Fruit fly (Drosophila melanogaster) whole organism, embryonic: Measurements from ENCODE around the gene CG13097.

Experiments used
- Aef1 ChIP-seq: fragments of 200-800 bp; sonication (Bioruptor generic); IDR thresholded peaks from 3 replicates; pipeline ENCODE4 v1.3.6; 2022; ENCODE audit warnings: missing biosample characterization, missing genetic modification characterization
- Atf3 ChIP-seq: fragments of 200-800 bp; sonication (Bioruptor generic); optimal IDR thresholded peaks from 3 replicates; lab custom pipeline; 2016; ENCODE audit warnings: missing biosample characterization, missing genetic modification characterization
- Bgb ChIP-seq: fragments of 200-800 bp; sonication (Bioruptor generic); IDR thresholded peaks from 2 replicates; pipeline ENCODE4 v1.3.6; 2022; ENCODE audit warnings: missing biosample characterization, missing genetic modification characterization; ENCODE audit not compliant: partially characterized antibody
- CG10209 ChIP-seq: fragments of 200-800 bp; sonication (Bioruptor generic); optimal IDR thresholded peaks from 3 replicates; lab custom pipeline; 2017; ENCODE audit warnings: missing biosample characterization, mild to moderate bottlenecking, missing genetic modification characterization, missing genetic modification reagents
- CG10267 ChIP-seq: fragments of 200-800 bp; sonication (Bioruptor generic); optimal IDR thresholded peaks from 2 replicates; lab custom pipeline; 2018; ENCODE audit warnings: missing biosample characterization, mild to moderate bottlenecking, missing genetic modification characterization, moderate library complexity
- CG10321 ChIP-seq: fragments of 200-800 bp; sonication (Bioruptor generic); IDR thresholded peaks from 2 replicates; pipeline ENCODE4 v1.3.6; 2022; ENCODE audit warnings: missing biosample characterization, missing genetic modification characterization
- CG11560 ChIP-seq: fragments of 200-800 bp; sonication (Bioruptor generic); IDR thresholded peaks from 3 replicates; pipeline ENCODE4 v1.3.6; 2022; ENCODE audit warnings: missing biosample characterization, missing genetic modification characterization
- CG17328 ChIP-seq: fragments of 200-800 bp; sonication (Bioruptor generic); IDR thresholded peaks from 2 replicates; pipeline ENCODE4 v1.3.6; 2022; ENCODE audit warnings: missing biosample characterization, missing genetic modification characterization
- CG17568 ChIP-seq: fragments of 200-800 bp; sonication (Bioruptor generic); optimal IDR thresholded peaks from 2 replicates; lab custom pipeline; 2018; ENCODE audit warnings: missing biosample characterization, mild to moderate bottlenecking, missing genetic modification characterization, moderate library complexity
- CG1832 ChIP-seq: fragments of 200-800 bp; sonication (Bioruptor generic); optimal IDR thresholded peaks from 2 replicates; lab custom pipeline; 2017; ENCODE audit warnings: missing biosample characterization, mild to moderate bottlenecking, missing genetic modification characterization, inconsistent platforms
- CG18764 ChIP-seq: fragments of 200-800 bp; sonication (Bioruptor generic); optimal IDR thresholded peaks from 3 replicates; lab custom pipeline; 2016; ENCODE audit warnings: missing biosample characterization, missing genetic modification characterization
- CG2116 ChIP-seq: fragments of 200-800 bp; sonication (Bioruptor generic); optimal IDR thresholded peaks from 3 replicates; lab custom pipeline; 2018; ENCODE audit warnings: missing biosample characterization, mild to moderate bottlenecking, missing genetic modification characterization
- CG2202 ChIP-seq: fragments of 200-800 bp; sonication (Bioruptor generic); optimal IDR thresholded peaks from 2 replicates; lab custom pipeline; 2018; ENCODE audit warnings: missing biosample characterization, mild to moderate bottlenecking, missing genetic modification characterization
- CG31441 ChIP-seq: fragments of 200-800 bp; sonication (Bioruptor generic); IDR thresholded peaks from 2 replicates; pipeline ENCODE4 v1.3.6; 2022; ENCODE audit warnings: missing biosample characterization, missing genetic modification characterization
- CG4328 ChIP-seq: fragments of 200-800 bp; sonication (Bioruptor generic); optimal IDR thresholded peaks from 3 replicates; lab custom pipeline; 2017; ENCODE audit warnings: missing biosample characterization, missing genetic modification reagents, missing genetic modification characterization
- CG4820 ChIP-seq: fragments of 200-800 bp; sonication (Bioruptor generic); optimal IDR thresholded peaks from 3 replicates; lab custom pipeline; 2016; ENCODE audit warnings: missing biosample characterization, missing genetic modification characterization
- CG5245 ChIP-seq: fragments of 200-800 bp; sonication (Bioruptor generic); optimal IDR thresholded peaks from 3 replicates; lab custom pipeline; 2016; ENCODE audit warnings: missing biosample characterization, missing genetic modification characterization
- CG6175 ChIP-seq: fragments of 200-800 bp; sonication (Bioruptor generic); IDR thresholded peaks from 3 replicates; pipeline ENCODE4 v1.3.6; 2022; ENCODE audit warnings: missing biosample characterization, missing genetic modification characterization
- CG6791 ChIP-seq: fragments of 200-800 bp; sonication (Bioruptor generic); IDR thresholded peaks from 3 replicates; pipeline ENCODE4 v1.3.6; 2022; ENCODE audit warnings: missing biosample characterization, missing genetic modification characterization; ENCODE audit not compliant: partially characterized antibody
- CG7372 ChIP-seq: fragments of 200-800 bp; sonication (Bioruptor generic); IDR thresholded peaks from 2 replicates; pipeline ENCODE4 v1.3.6; 2022; ENCODE audit warnings: missing biosample characterization, missing genetic modification characterization
- CG7928 ChIP-seq: fragments of 200-800 bp; sonication (Bioruptor generic); optimal IDR thresholded peaks from 2 replicates; lab custom pipeline; 2017; ENCODE audit warnings: missing biosample characterization, mild to moderate bottlenecking, missing genetic modification characterization
- CG7987 ChIP-seq: fragments of 200-800 bp; sonication (Bioruptor generic); optimal IDR thresholded peaks from 2 replicates; lab custom pipeline; 2018; ENCODE audit warnings: missing biosample characterization, mild to moderate bottlenecking, missing genetic modification characterization, moderate library complexity
- CG8388 ChIP-seq: fragments of 200-800 bp; sonication (Bioruptor generic); optimal IDR thresholded peaks from 2 replicates; lab custom pipeline; 2019; ENCODE audit warnings: missing biosample characterization, mild to moderate bottlenecking, missing genetic modification characterization, moderate library complexity
- CG8478 ChIP-seq: fragments of >200 bp; optimal IDR thresholded peaks from 2 replicates; lab custom pipeline; 2018
- CG8924 ChIP-seq: fragments of 200-800 bp; optimal IDR thresholded peaks from 3 replicates; lab custom pipeline; 2019; ENCODE audit warnings: missing biosample characterization, mild to moderate bottlenecking, missing genetic modification characterization, moderate library complexity
- CG9932 ChIP-seq: fragments of 200-800 bp; sonication (Bioruptor generic); IDR thresholded peaks from 2 replicates; pipeline ENCODE4 v1.3.6; 2022; ENCODE audit warnings: missing biosample characterization, missing genetic modification characterization
- CrebB ChIP-seq: fragments of 200-800 bp; sonication (Bioruptor generic); optimal IDR thresholded peaks from 3 replicates; lab custom pipeline; 2018; ENCODE audit warnings: missing biosample characterization, mild to moderate bottlenecking, missing genetic modification characterization
- Dref ChIP-seq: fragments of 200-800 bp; sonication (Bioruptor generic); IDR thresholded peaks from 2 replicates; pipeline ENCODE4 v1.3.6; 2022; ENCODE audit warnings: missing biosample characterization, missing genetic modification characterization
- Ets65A ChIP-seq: fragments of 200-800 bp; sonication (Bioruptor generic); peaks from one replicate; lab custom pipeline; 2016; ENCODE audit warnings: missing biosample characterization, missing genetic modification characterization
- Fer1 ChIP-seq: fragments of 200-800 bp; sonication (Bioruptor generic); optimal IDR thresholded peaks from 2 replicates; lab custom pipeline; 2017; ENCODE audit warnings: missing biosample characterization, mild to moderate bottlenecking, missing genetic modification characterization
- Gug ChIP-seq: fragments of 200-800 bp; sonication (Bioruptor generic); IDR thresholded peaks from 4 replicates; pipeline ENCODE4 v1.3.6; 2022; ENCODE audit warnings: missing biosample characterization, missing genetic modification characterization
- Hand ChIP-seq: fragments of 200-800 bp; sonication (Bioruptor generic); optimal IDR thresholded peaks from 2 replicates; lab custom pipeline; 2017; ENCODE audit warnings: mild to moderate bottlenecking, missing biosample characterization, missing genetic modification reagents, missing genetic modification characterization
- HmgD ChIP-seq: fragments of 200-800 bp; sonication (Bioruptor generic); optimal IDR thresholded peaks from 3 replicates; lab custom pipeline; 2016; ENCODE audit warnings: missing biosample characterization, missing genetic modification characterization
- Mrtf ChIP-seq: fragments of 200-800 bp; sonication (Bioruptor generic); IDR thresholded peaks from 3 replicates; pipeline ENCODE4 v1.3.6; 2022; ENCODE audit warnings: missing biosample characterization, missing genetic modification characterization
- Myb ChIP-seq: fragments of 200-800 bp; sonication (Bioruptor generic); optimal IDR thresholded peaks from 2 replicates; lab custom pipeline; 2016; ENCODE audit warnings: missing biosample characterization, missing genetic modification characterization
- NC2α ChIP-seq: fragments of 200-800 bp; sonication (Bioruptor generic); optimal IDR thresholded peaks from 2 replicates; lab custom pipeline; 2016; ENCODE audit warnings: missing biosample characterization, missing genetic modification characterization
- Nf-YB ChIP-seq: fragments of 200-800 bp; sonication (Bioruptor generic); optimal IDR thresholded peaks from 3 replicates; lab custom pipeline; 2019; ENCODE audit warnings: missing biosample characterization, mild to moderate bottlenecking, missing genetic modification characterization, moderate library complexity
- Sox100B ChIP-seq: fragments of 200-800 bp; sonication (Bioruptor generic); optimal IDR thresholded peaks from 3 replicates; lab custom pipeline; 2018; ENCODE audit warnings: missing biosample characterization, mild to moderate bottlenecking, missing genetic modification characterization
- Tbp ChIP-seq: fragments of >200 bp; optimal IDR thresholded peaks from 2 replicates; lab custom pipeline; 2018; ENCODE audit warnings: missing biosample characterization, missing genetic modification characterization
- bab2 ChIP-seq: fragments of 200-800 bp; sonication (Bioruptor generic); optimal IDR thresholded peaks from 2 replicates; lab custom pipeline; 2016; ENCODE audit warnings: missing biosample characterization, missing genetic modification characterization
- bigmax ChIP-seq: fragments of 200-800 bp; sonication (Bioruptor generic); optimal IDR thresholded peaks from 2 replicates; lab custom pipeline; 2018; ENCODE audit warnings: missing biosample characterization, mild to moderate bottlenecking, missing genetic modification characterization
- cas ChIP-seq: fragments of 200-800 bp; sonication (Bioruptor generic); IDR thresholded peaks from 2 replicates; pipeline ENCODE4 v1.3.6; 2022; ENCODE audit warnings: missing biosample characterization, missing genetic modification characterization
- croc ChIP-seq: fragments of 200-800 bp; sonication (Bioruptor generic); conservative IDR thresholded peaks from 3 replicates; pipeline ENCODE4 v1.3.6; 2022; ENCODE audit warnings: missing biosample characterization, missing genetic modification characterization
- jumu ChIP-seq: fragments of 200-800 bp; sonication (Bioruptor generic); optimal IDR thresholded peaks from 3 replicates; lab custom pipeline; 2016; ENCODE audit warnings: missing biosample characterization, missing genetic modification characterization
- nau ChIP-seq: fragments of 200-800 bp; sonication (Bioruptor generic); optimal IDR thresholded peaks from 3 replicates; lab custom pipeline; 2017; ENCODE audit warnings: missing biosample characterization, mild to moderate bottlenecking, missing genetic modification characterization, missing genetic modification reagents
- pfk ChIP-seq: fragments of 200-800 bp; sonication (Bioruptor generic); optimal IDR thresholded peaks from 2 replicates; lab custom pipeline; 2018; ENCODE audit warnings: missing biosample characterization, mild to moderate bottlenecking, missing genetic modification characterization, moderate library complexity
- sna ChIP-seq: fragments of 200-800 bp; sonication (Bioruptor generic); IDR thresholded peaks from 2 replicates; pipeline ENCODE4 v1.3.6; 2022; ENCODE audit warnings: missing biosample characterization, missing genetic modification characterization; ENCODE audit not compliant: partially characterized antibody
- ssp ChIP-seq: fragments of 200-800 bp; sonication (Bioruptor generic); IDR thresholded peaks from 2 replicates; pipeline ENCODE4 v1.3.6; 2022; ENCODE audit warnings: missing biosample characterization, missing genetic modification characterization
- tna ChIP-seq: fragments of 200-800 bp; sonication (Bioruptor generic); IDR thresholded peaks from 2 replicates; pipeline ENCODE4 v1.3.6; 2022; ENCODE audit warnings: missing biosample characterization, missing genetic modification characterization; ENCODE audit not compliant: partially characterized antibody
- trh ChIP-seq: fragments of 200-800 bp; sonication (Bioruptor generic); optimal IDR thresholded peaks from 2 replicates; lab custom pipeline; 2016; ENCODE audit warnings: missing biosample characterization, missing genetic modification characterization
- ttk ChIP-seq: fragments of 200-800 bp; sonication (Bioruptor generic); IDR thresholded peaks from 2 replicates; pipeline ENCODE4 v2.1.2; 2022; ENCODE audit warnings: missing biosample characterization, missing genetic modification characterization
- usp ChIP-seq: fragments of >200 bp; optimal IDR thresholded peaks from 2 replicates; lab custom pipeline; 2017; ENCODE audit warnings: missing biosample characterization, missing genetic modification characterization
- zen ChIP-seq: fragments of 200-800 bp; sonication (Bioruptor generic); optimal IDR thresholded peaks from 3 replicates; lab custom pipeline; 2018; ENCODE audit warnings: missing biosample characterization, mild to moderate bottlenecking, missing genetic modification characterization, moderate library complexity

The CG13097 gene

dm6 chr2L:8477971-8478370, 36.7 kb downstream of the CG13097 start (continued):
- no peak for TF ChIP-seq usp (GFP tag; lab: Kevin White, UChicago)
- TF ChIP-seq CG18764 (GFP tag; lab: Kevin White, UChicago), result no peak
- no peak for TF ChIP-seq pfk
- TF ChIP-seq CG10209 (GFP tag; lab: Kevin White, UChicago), result no peak
- TF ChIP-seq CG1832 (GFP tag; lab: Kevin White, UChicago), result no peak
- no peak for TF ChIP-seq Nf-YB (GFP tag; lab: Kevin White, UChicago)
- no peak for TF ChIP-seq Sox100B (GFP tag; lab: Kevin White, UChicago)
- TF ChIP-seq Ets65A, result peak; percentile 72
- TF ChIP-seq Fer1, result no peak
- no peak for TF ChIP-seq CG8388 (GFP tag; lab: Kevin White, UChicago)
- TF ChIP-seq trh, result no peak
- TF ChIP-seq zen, result peak; percentile 67
- peak; percentile 58 for TF ChIP-seq CG6791 (GFP tag; lab: Robert Waterston, UW)
- TF ChIP-seq Bgb (GFP tag; lab: Robert Waterston, UW), result peak; percentile 56; the same call in 1 of the 2 replicates
- no peak for TF ChIP-seq tna (GFP tag; lab: Robert Waterston, UW)
- no peak for TF ChIP-seq CG4820 (GFP tag; lab: Kevin White, UChicago)
- TF ChIP-seq CG31441 (GFP tag; lab: Robert Waterston, UW), result no peak
- TF ChIP-seq bigmax (GFP tag; lab: Kevin White, UChicago), result no peak
- TF ChIP-seq ssp (GFP tag; lab: Robert Waterston, UW), result no peak
- peak; percentile 96 for TF ChIP-seq CG11560 (tag; lab: Robert Waterston, UW)
- TF ChIP-seq Aef1 (GFP tag; lab: Robert Waterston, UW), result no peak
- TF ChIP-seq HmgD, result peak; percentile 84
- TF ChIP-seq CG5245 (GFP tag; lab: Kevin White, UChicago), result no peak
- TF ChIP-seq CG6175 (GFP tag; lab: Robert Waterston, UW), result no peak
- no peak for TF ChIP-seq NC2α
- no peak for TF ChIP-seq Gug (GFP tag; lab: Robert Waterston, UW)
- no peak for TF ChIP-seq CrebB (tag; lab: Kevin White, UChicago)
- no peak for TF ChIP-seq sna
- TF ChIP-seq Atf3, result no peak
- TF ChIP-seq Hand (GFP tag; lab: Kevin White, UChicago), result no peak
- no peak for TF ChIP-seq CG4328 (GFP tag; lab: Kevin White, UChicago)
- no peak for TF ChIP-seq CG17568 (GFP tag; lab: Kevin White, UChicago)
- TF ChIP-seq Mrtf (GFP tag; lab: Robert Waterston, UW), result no peak
- 0 out of 2 replicates have a peak, but pooled peaks have one; percentile 14 for TF ChIP-seq CG9932
- TF ChIP-seq croc (GFP tag; lab: Robert Waterston, UW), result no peak
- TF ChIP-seq bab2 (GFP tag; lab: Kevin White, UChicago), result no peak
- TF ChIP-seq CG2116 (GFP tag; lab: Kevin White, UChicago), result peak; percentile 53
- TF ChIP-seq jumu (GFP tag; lab: Kevin White, UChicago), result no peak
- no peak for TF ChIP-seq CG2202 (tag; lab: Kevin White, UChicago)
- no peak for TF ChIP-seq Tbp (GFP tag; lab: Kevin White, UChicago)
- no peak for TF ChIP-seq CG7372 (GFP tag; lab: Robert Waterston, UW)
- no peak for TF ChIP-seq nau (GFP tag; lab: Kevin White, UChicago)
- TF ChIP-seq CG10321 (GFP tag; lab: Robert Waterston, UW), result no peak
- peak; percentile 87 for TF ChIP-seq CG8478
- TF ChIP-seq cas (GFP tag; lab: Robert Waterston, UW), result no peak
- no peak for TF ChIP-seq CG7987 (GFP tag; lab: Kevin White, UChicago)
- no peak for TF ChIP-seq CG17328 (GFP tag; lab: Robert Waterston, UW)
- peak; percentile 78 for TF ChIP-seq CG10267 (tag; lab: Kevin White, UChicago)
- no peak for TF ChIP-seq CG7928 (GFP tag; lab: Kevin White, UChicago)
- peak; percentile 100 for TF ChIP-seq Myb (GFP tag; lab: Kevin White, UChicago)
- TF ChIP-seq ttk (GFP tag; lab: Robert Waterston, UW), result no peak
- no peak for TF ChIP-seq CG8924
- peak; percentile 89 for TF ChIP-seq Dref (GFP tag; lab: Robert Waterston, UW)
